Fruit fly (Drosophila melanogaster): ENCODE results near the gene CG43736.

The CG43736 gene

dm6 chrX:6867175-6868023, 3.7 kb downstream of the CG43736 start, which contains the start of gene CG14434 (continued):
- TF ChIP-seq CG6791 (GFP tag; IDR thresholded peaks at IDR 0.05; ENCODE audit: partially characterized antibody) (no peak), D19B (GFP tag; optimal IDR thresholded peaks at IDR 0.05) (peak; percentile 60), Sox102F (GFP tag; optimal IDR thresholded peaks at IDR 0.05) (peak; percentile 81), CG3847 (GFP tag; IDR thresholded peaks at IDR 0.05) (peak; percentile 52; the same call in 1 of the 2 replicates), Side (GFP tag; optimal IDR thresholded peaks at IDR 0.05) (peak; percentile 52), CG17328 (GFP tag; IDR thresholded peaks at IDR 0.05) (peak; percentile 49), CG5180 (GFP tag; optimal IDR thresholded peaks at IDR 0.05) (peak; percentile 78), Doc2 (GFP tag; IDR thresholded peaks at IDR 0.05) (no peak), Dll (GFP tag; IDR thresholded peaks at IDR 0.05; ENCODE audit: partially characterized antibody) (no peak), jigr1 (GFP tag; IDR thresholded peaks at IDR 0.05) (0 out of 3 replicates have a peak, but pooled peaks have one; percentile 13), MBD-R2 (GFP tag; IDR thresholded peaks at IDR 0.05) (no peak), lov (optimal IDR thresholded peaks at IDR 0.05) (no peak), lov (GFP tag; IDR thresholded peaks at IDR 0.05) (no peak), Dfd (GFP tag; optimal IDR thresholded peaks at IDR 0.05) (no peak), CG7357 (GFP tag; IDR thresholded peaks at IDR 0.05) (peak; percentile 53; the same call in 2 of the 3 replicates), CG1529 (GFP tag; optimal IDR thresholded peaks at IDR 0.05) (peak; percentile 73), Atf3 (GFP tag; optimal IDR thresholded peaks at IDR 0.05) (peak; percentile 33), lilli (GFP tag; optimal IDR thresholded peaks at IDR 0.05) (peak; percentile 74), lbe (GFP tag; optimal IDR thresholded peaks at IDR 0.05) (no peak), ato (GFP tag; IDR thresholded peaks at IDR 0.05; ENCODE audit: partially characterized antibody) (no peak), tgo (GFP tag; IDR thresholded peaks at IDR 0.05) (peak; percentile 26; the same call in 1 of the 3 replicates), CG5245 (GFP tag; optimal IDR thresholded peaks at IDR 0.05) (peak; percentile 59), Dip2 (GFP tag; IDR thresholded peaks at IDR 0.05) (no peak), NC2α (GFP tag; optimal IDR thresholded peaks at IDR 0.05) (no peak), ftz-f1 (GFP tag; optimal IDR thresholded peaks at IDR 0.05) (no peak), Hr78 (GFP tag; optimal IDR thresholded peaks at IDR 0.05) (peak in 1 of 2 experiments; percentile 47), Ets97D (GFP tag; optimal IDR thresholded peaks at IDR 0.05) (no peak), CG13296 (GFP tag; optimal IDR thresholded peaks at IDR 0.05) (peak; percentile 64), Usf (GFP tag; optimal IDR thresholded peaks at IDR 0.05) (peak; percentile 75), TFAM (GFP tag; optimal IDR thresholded peaks at IDR 0.05) (no peak), Oaz (GFP tag; IDR thresholded peaks at IDR 0.05) (no peak), tap (tag; optimal IDR thresholded peaks at IDR 0.05) (peak; percentile 39), CG15479 (GFP tag; optimal IDR thresholded peaks at IDR 0.05) (no peak), CG15073 (GFP tag; optimal IDR thresholded peaks at IDR 0.05) (peak; percentile 43), NC2β (GFP tag; optimal IDR thresholded peaks at IDR 0.05) (peak; percentile 55), sug (tag; optimal IDR thresholded peaks at IDR 0.05) (peak; percentile 59), CG6683 (GFP tag; optimal IDR thresholded peaks at IDR 0.05) (peak; percentile 42), oc (tag; optimal IDR thresholded peaks at IDR 0.05) (no peak), sna (GFP tag; IDR thresholded peaks at IDR 0.05; ENCODE audit: partially characterized antibody) (no peak), CG1832 (GFP tag; optimal IDR thresholded peaks at IDR 0.05) (peak; percentile 70), Fer1 (GFP tag; optimal IDR thresholded peaks at IDR 0.05) (peak; percentile 60), CG17186 (GFP tag; optimal IDR thresholded peaks at IDR 0.05) (peak; percentile 22), wek (GFP tag; optimal IDR thresholded peaks at IDR 0.05) (no peak), Hand (GFP tag; optimal IDR thresholded peaks at IDR 0.05) (peak; percentile 60), Hr39 (optimal IDR thresholded peaks at IDR 0.05) (no peak), pho (GFP tag; optimal IDR thresholded peaks at IDR 0.05) (peak; percentile 44), CG43689 (GFP tag; IDR thresholded peaks at IDR 0.05) (peak; percentile 40; the same call in 1 of the 2 replicates), Awh (GFP tag; IDR thresholded peaks at IDR 0.05) (no peak), nau (GFP tag; optimal IDR thresholded peaks at IDR 0.05) (peak; percentile 47)

Measured in whole organism, embryonic.